Worm (Caenorhabditis elegans) whole organism, L4 larva: ENCODE data around the gene ech-9.
A peak's percentile ranks its signal among the peaks of the same experiment; 100 is the strongest.

Experiments used
- F10B5.3 ChIP-seq: sonication (generic microtip); optimal IDR thresholded peaks from 2 replicates; lab custom pipeline; 2016; ENCODE audit warnings: mild to moderate bottlenecking, missing genetic modification characterization, missing compliant biosample characterization
- F26F4.8 ChIP-seq: fragments of 200-800 bp; sonication (Bioruptor generic); conservative IDR thresholded peaks from 2 replicates; pipeline ENCODE4 v1.3.6; 2022; ENCODE audit warnings: missing genetic modification characterization, missing compliant biosample characterization
- F44E2.7 ChIP-seq: fragments of 200-800 bp; sonication (Bioruptor generic); IDR thresholded peaks from 2 replicates; pipeline ENCODE4 v2.1.2; 2022; ENCODE audit warnings: missing genetic modification characterization, missing compliant biosample characterization
- Y105C5A.15 ChIP-seq: fragments of 200-800 bp; sonication (Bioruptor generic); IDR thresholded peaks from 2 replicates; pipeline ENCODE4 v1.3.6; 2022; ENCODE audit warnings: missing genetic modification characterization, missing compliant biosample characterization
- ZK546.5 ChIP-seq, 2 experiments: sonication (generic microtip); optimal IDR thresholded peaks; 2 replicates each; lab custom pipeline; 2017; ENCODE audit warnings: missing biosample characterization in 2 of 2, missing genetic modification characterization in 2 of 2
- aha-1 ChIP-seq: fragments of 150-350 bp; peaks from one replicate; lab custom pipeline; 2014; ENCODE audit warnings: missing biosample characterization, missing genetic modification characterization
- ama-1 ChIP-seq: fragments of 150-350 bp; optimal IDR thresholded peaks from 2 replicates; lab custom pipeline; 2014; ENCODE audit warnings: inconsistent platforms, mixed read lengths
- ceh-20 ChIP-seq: fragments of 200-800 bp; sonication (Bioruptor generic); IDR thresholded peaks from 2 replicates; pipeline ENCODE4 v1.3.6; 2022; ENCODE audit warnings: missing genetic modification reagents, missing genetic modification characterization, missing compliant biosample characterization
- ceh-62 ChIP-seq: sonication (generic microtip); optimal IDR thresholded peaks from 2 replicates; lab custom pipeline; 2017; ENCODE audit warnings: missing biosample characterization, missing genetic modification characterization
- cey-2 ChIP-seq: sonication (generic microtip); optimal IDR thresholded peaks from 3 replicates; lab custom pipeline; 2017; ENCODE audit warnings: missing genetic modification characterization, mild to moderate bottlenecking, missing compliant biosample characterization, antibody characterized with exemption, borderline replicate concordance; ENCODE audit not compliant: insufficient read depth
- daf-16 ChIP-seq, 3 experiments: sonication (generic microtip); optimal IDR thresholded peaks; 2 replicates each; lab custom pipeline; 2016 to 2017; ENCODE audit warnings: missing genetic modification characterization in 3 of 3, missing genetic modification reagents in 3 of 3, mild to moderate bottlenecking in 2 of 3, missing compliant biosample characterization in 2 of 3, missing biosample characterization in 1 of 3, moderate library complexity in 1 of 3
- daf-19 ChIP-seq: fragments of 200-800 bp; sonication (Bioruptor generic); conservative IDR thresholded peaks from 2 replicates; pipeline ENCODE4 v1.3.6; 2022; ENCODE audit warnings: missing genetic modification characterization, missing compliant biosample characterization
- dmd-6 ChIP-seq: fragments of 200-800 bp; sonication (Bioruptor generic); IDR thresholded peaks from 2 replicates; pipeline ENCODE4 v1.3.6; 2022; ENCODE audit warnings: missing genetic modification reagents, missing genetic modification characterization, missing compliant biosample characterization
- dmd-8 ChIP-seq: fragments of 200-800 bp; sonication (Bioruptor generic); IDR thresholded peaks from 2 replicates; pipeline ENCODE4 v1.3.6; 2022; ENCODE audit warnings: missing genetic modification characterization, missing compliant biosample characterization
- dpl-1 ChIP-seq: fragments of 150-350 bp; optimal IDR thresholded peaks from 2 replicates; lab custom pipeline; 2014; ENCODE audit warnings: missing biosample characterization, missing genetic modification reagents, missing genetic modification characterization
- egl-27 ChIP-seq: sonication (generic microtip); optimal IDR thresholded peaks from 3 replicates; lab custom pipeline; 2017; ENCODE audit warnings: missing biosample characterization, missing genetic modification reagents, missing genetic modification characterization
- fkh-10 ChIP-seq: fragments of 150-350 bp; optimal IDR thresholded peaks from 2 replicates; lab custom pipeline; 2014; ENCODE audit warnings: missing biosample characterization, missing genetic modification reagents, missing genetic modification characterization
- hif-1 ChIP-seq, 2 experiments: sonication (generic microtip); optimal IDR thresholded peaks; 2 replicates each; lab custom pipeline; 2016 to 2017; ENCODE audit warnings: missing compliant biosample characterization in 2 of 2, missing genetic modification characterization in 2 of 2, missing genetic modification reagents in 2 of 2, missing genotype in 2 of 2, mild to moderate bottlenecking in 1 of 2
- hlh-30 ChIP-seq: sonication (generic microtip); optimal IDR thresholded peaks from 2 replicates; lab custom pipeline; 2017; ENCODE audit warnings: antibody characterized with exemption, mild to moderate bottlenecking, missing genetic modification characterization, missing compliant biosample characterization; ENCODE audit not compliant: insufficient read depth
- hmg-1.1 ChIP-seq: fragments of 200-800 bp; sonication (Bioruptor generic); IDR thresholded peaks from 2 replicates; pipeline ENCODE4 v1.3.6; 2022; ENCODE audit warnings: missing genetic modification reagents, missing genetic modification characterization, missing compliant biosample characterization
- lin-13 ChIP-seq: fragments of 150-350 bp; optimal IDR thresholded peaks from 2 replicates; lab custom pipeline; 2014; ENCODE audit warnings: missing biosample characterization, missing genetic modification reagents, missing genetic modification characterization
- lin-38 ChIP-seq: fragments of 200-800 bp; sonication (Bioruptor generic); IDR thresholded peaks from 2 replicates; pipeline ENCODE4 v1.3.6; 2022; ENCODE audit warnings: missing genetic modification reagents, missing genetic modification characterization, missing compliant biosample characterization
- madf-9 ChIP-seq: fragments of 200-800 bp; sonication (Bioruptor generic); conservative IDR thresholded peaks from 2 replicates; pipeline ENCODE4 v1.3.6; 2022; ENCODE audit warnings: missing genetic modification reagents, missing genetic modification characterization, missing compliant biosample characterization
- mep-1 ChIP-seq: fragments of 150-350 bp; sonication (generic microtip); optimal IDR thresholded peaks from 3 replicates; lab custom pipeline; 2014; ENCODE audit warnings: missing biosample characterization, missing genetic modification characterization
- mes-2 ChIP-seq: sonication (generic microtip); optimal IDR thresholded peaks from 2 replicates; lab custom pipeline; 2016; ENCODE audit warnings: missing genotype, mild to moderate bottlenecking, missing genetic modification characterization, missing compliant biosample characterization; ENCODE audit not compliant: poor library complexity, severe bottlenecking
- nhr-102 ChIP-seq: sonication (generic microtip); optimal IDR thresholded peaks from 2 replicates; lab custom pipeline; 2016; ENCODE audit warnings: mild to moderate bottlenecking, missing genetic modification characterization, moderate library complexity, missing compliant biosample characterization
- nhr-11 ChIP-seq: fragments of 150-350 bp; optimal IDR thresholded peaks from 2 replicates; lab custom pipeline; 2014; ENCODE audit warnings: missing biosample characterization, missing genetic modification characterization
- nhr-237 ChIP-seq: sonication (generic microtip); optimal IDR thresholded peaks from 2 replicates; lab custom pipeline; 2017; ENCODE audit warnings: missing biosample characterization, missing genetic modification characterization
- nhr-25 ChIP-seq: sonication (generic microtip); optimal IDR thresholded peaks from 2 replicates; lab custom pipeline; 2017; ENCODE audit warnings: missing genetic modification characterization, mild to moderate bottlenecking, missing compliant biosample characterization, antibody characterized with exemption, moderate library complexity, borderline replicate concordance; ENCODE audit not compliant: insufficient read depth
- nhr-28 ChIP-seq: fragments of 150-350 bp; optimal IDR thresholded peaks from 2 replicates; lab custom pipeline; 2014; ENCODE audit warnings: missing biosample characterization, missing genetic modification characterization
- nhr-41 ChIP-seq: fragments of 200-800 bp; sonication (Bioruptor generic); IDR thresholded peaks from 2 replicates; pipeline ENCODE4 v1.3.6; 2022; ENCODE audit warnings: missing genetic modification reagents, missing genetic modification characterization, missing compliant biosample characterization
- nhr-6 ChIP-seq: fragments of 150-350 bp; optimal IDR thresholded peaks from 2 replicates; lab custom pipeline; 2014; ENCODE audit warnings: missing biosample characterization, missing genetic modification characterization
- nhr-76 ChIP-seq: fragments of 150-350 bp; optimal IDR thresholded peaks from 2 replicates; lab custom pipeline; 2014; ENCODE audit warnings: missing biosample characterization, missing genetic modification characterization
- nhr-77 ChIP-seq: fragments of 150-350 bp; optimal IDR thresholded peaks from 2 replicates; lab custom pipeline; 2014; ENCODE audit warnings: missing biosample characterization, missing genetic modification characterization
- php-3 ChIP-seq: fragments of 200-800 bp; sonication (Bioruptor generic); IDR thresholded peaks from 2 replicates; pipeline ENCODE4 v1.3.6; 2022; ENCODE audit warnings: missing genetic modification reagents, missing genetic modification characterization, missing compliant biosample characterization
- snpc-4 ChIP-seq: fragments of 150-350 bp; optimal IDR thresholded peaks from 2 replicates; lab custom pipeline; 2014; ENCODE audit warnings: missing biosample characterization, missing genetic modification characterization
- tra-1 ChIP-seq: fragments of 200-800 bp; sonication (Bioruptor generic); IDR thresholded peaks from 2 replicates; pipeline ENCODE4 v1.3.6; 2022; ENCODE audit warnings: missing genetic modification reagents, missing genetic modification characterization, missing compliant biosample characterization
- unc-130 ChIP-seq: sonication (generic microtip); optimal IDR thresholded peaks from 2 replicates; lab custom pipeline; 2016; ENCODE audit warnings: missing genetic modification reagents, missing genetic modification characterization, missing compliant biosample characterization
- vab-7 ChIP-seq: fragments of 200-800 bp; sonication (Bioruptor generic); IDR thresholded peaks from 2 replicates; pipeline ENCODE4 v1.3.6; 2022; ENCODE audit warnings: missing genetic modification reagents, missing genetic modification characterization, missing compliant biosample characterization
- zag-1 ChIP-seq: fragments of 150-350 bp; optimal IDR thresholded peaks from 2 replicates; lab custom pipeline; 2014; ENCODE audit warnings: missing biosample characterization, missing genetic modification characterization
- zfp-2 ChIP-seq: sonication (generic microtip); optimal IDR thresholded peaks from 2 replicates; lab custom pipeline; 2016; ENCODE audit warnings: mild to moderate bottlenecking, missing genetic modification characterization, missing compliant biosample characterization
- zfp-3 ChIP-seq: fragments of 200-800 bp; sonication (Bioruptor generic); conservative IDR thresholded peaks from 2 replicates; pipeline ENCODE4 v1.3.6; 2022; ENCODE audit warnings: missing genetic modification reagents, missing genetic modification characterization, missing compliant biosample characterization
- zip-11 ChIP-seq: fragments of 200-800 bp; sonication (Bioruptor generic); IDR thresholded peaks from 2 replicates; pipeline ENCODE4 v1.3.6; 2022; ENCODE audit warnings: missing genetic modification characterization, missing compliant biosample characterization
- zip-2 ChIP-seq: fragments of 150-350 bp; optimal IDR thresholded peaks from 2 replicates; lab custom pipeline; 2014; ENCODE audit warnings: missing biosample characterization, missing genetic modification characterization
- ztf-11 ChIP-seq: fragments of 150-350 bp; optimal IDR thresholded peaks from 2 replicates; lab custom pipeline; 2014; ENCODE audit warnings: missing biosample characterization, missing genetic modification characterization

The ech-9 gene

ce11 chrIV:10243276-10243675 is 8.1 kb upstream of the ech-9 start, which contains the start of gene tkt-1 (continued):
- no peak for TF ChIP-seq nhr-237 (tag; lab: Kevin White, UChicago)
- TF ChIP-seq nhr-11 (tag; lab: Kevin White, UChicago), result no peak
- no peak for TF ChIP-seq zfp-3
- TF ChIP-seq nhr-6, result no peak
- no peak for TF ChIP-seq zag-1
- TF ChIP-seq ama-1 (lab: Kevin White, UChicago), result no peak
- no peak for TF ChIP-seq aha-1 (tag; lab: Kevin White, UChicago)
- no peak for TF ChIP-seq ztf-11 (tag; lab: Kevin White, UChicago)
- peak; percentile 72 for TF ChIP-seq dmd-6 (GFP tag; lab: Robert Waterston, UW)
- TF ChIP-seq F10B5.3 (tag; lab: Kevin White, UChicago), result no peak
- TF ChIP-seq daf-19 (GFP tag; lab: Robert Waterston, UW), result no peak
- TF ChIP-seq zip-2, result no peak
- no peak for TF ChIP-seq zip-11 (GFP tag; lab: Robert Waterston, UW)
- TF ChIP-seq nhr-25 (tag; lab: Kevin White, UChicago), result no peak
- TF ChIP-seq mep-1 (tag; lab: Kevin White, UChicago), result peak; percentile 2
- TF ChIP-seq nhr-102 (tag; lab: Kevin White, UChicago), result no peak
- TF ChIP-seq lin-13 (GFP tag; lab: Kevin White, UChicago), result peak; percentile 10
- no peak for TF ChIP-seq fkh-10 (GFP tag; lab: Kevin White, UChicago)
- TF ChIP-seq hif-1 (tag; optimal IDR thresholded peaks at IDR 0.05; lab: Kevin White, UChicago), result no peak
- 0 out of 2 replicates have a peak, but pooled peaks have one; percentile 18 for TF ChIP-seq tra-1 (GFP tag; lab: Robert Waterston, UW)
- TF ChIP-seq, all 104 proteins: peak for 18

DNA sequence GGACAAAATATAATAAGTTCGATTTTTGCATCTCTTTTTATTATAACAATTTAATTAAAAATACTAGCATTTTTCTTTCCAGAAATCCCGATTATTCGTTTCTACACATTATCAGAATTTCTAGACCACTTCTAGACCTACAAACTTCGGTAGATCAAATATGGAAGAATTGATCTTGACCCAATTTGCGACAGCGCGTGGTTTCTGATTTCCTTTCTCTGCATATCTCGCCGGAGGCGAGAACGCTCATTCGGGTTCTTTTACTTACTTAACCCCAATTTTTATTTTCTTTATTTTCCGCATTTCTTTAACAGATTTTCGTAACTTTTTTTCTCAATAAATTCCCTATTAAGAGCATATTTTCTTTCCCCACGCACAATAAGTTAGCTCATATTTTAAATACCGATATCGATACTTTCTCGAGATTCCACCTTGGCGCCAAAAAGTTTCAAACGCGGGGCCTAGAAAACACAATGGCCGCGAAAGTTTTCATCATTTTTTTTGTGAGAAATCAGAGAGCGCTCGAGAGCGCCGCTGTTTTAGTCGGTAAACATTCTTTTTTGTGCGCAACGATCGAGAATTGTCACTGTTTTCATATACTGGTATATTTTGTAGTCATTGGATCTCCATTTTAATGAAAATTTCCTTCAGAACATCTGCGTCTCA is 7.5 kb upstream of the ech-9 start:
- TF ChIP-seq mes-2 (tag; lab: Kevin White, UChicago) (peak; percentile 83), nhr-28 (tag; lab: Kevin White, UChicago) (peak; percentile 53), aha-1 (tag; lab: Kevin White, UChicago) (no peak), hlh-30 (tag; lab: Kevin White, UChicago) (no peak), nhr-6 (peak; percentile 6), madf-9 (GFP tag; lab: Robert Waterston, UW) (0 out of 2 replicates have a peak, but pooled peaks have one; percentile 21), unc-130 (GFP tag; lab: Kevin White, UChicago) (peak; percentile 32), dpl-1 (peak; percentile 71), lin-13 (GFP tag; lab: Kevin White, UChicago) (no peak), hmg-1.1 (0 out of 2 replicates have a peak, but pooled peaks have one; percentile 5)

- TF ChIP-seq ceh-20, result no peak
- TF ChIP-seq cey-2 (tag; lab: Kevin White, UChicago), result no peak
- TF ChIP-seq lin-38, result no peak
These were observed 6.5 kb upstream of the ech-9 start, which contains the start of gene lipl-7 for ce11 chrIV:10241659-10242058. TSS of gene lipl-7 (minus strand) at chrIV:10241823.

DNA sequence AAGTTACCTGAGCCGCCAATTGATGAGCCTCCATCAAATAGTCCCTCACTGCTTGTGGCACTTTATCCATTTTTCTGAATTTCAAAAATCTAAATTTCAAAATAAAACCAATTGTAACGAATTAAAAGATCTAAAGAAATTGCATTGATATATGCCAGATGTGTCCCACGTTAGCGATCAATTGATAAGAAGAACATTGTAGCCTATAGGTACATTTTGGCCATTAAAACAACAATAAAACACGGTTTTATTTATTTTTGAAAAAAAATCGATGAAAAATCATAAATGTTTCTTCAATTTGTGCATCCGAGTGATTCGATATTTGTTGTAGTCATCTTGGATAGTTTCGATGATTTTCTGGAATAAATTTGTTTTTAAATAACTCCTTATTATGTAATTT is 3.9 kb upstream of the ech-9 start, which contains the start of gene ech-8:
Gene ech-8 (minus strand): TSS at position 132 of the 400 bp plus-strand sequence.
- TF ChIP-seq nhr-41 (GFP tag; lab: Robert Waterston, UW) (no peak), egl-27 (no peak), dmd-8 (GFP tag; lab: Robert Waterston, UW) (no peak), ztf-11 (tag; lab: Kevin White, UChicago) (no peak), vab-7 (GFP tag; lab: Robert Waterston, UW) (no peak), zfp-2 (tag; lab: Kevin White, UChicago) (no peak), F26F4.8 (GFP tag; lab: Robert Waterston, UW) (no peak), daf-16 (GFP tag; optimal IDR thresholded peaks at IDR 0.05; lab: Kevin White, UChicago) (no peak), daf-16 (tag; optimal IDR thresholded peaks at IDR 0.05; lab: Kevin White, UChicago) (peak; percentile 79), mes-2 (tag; lab: Kevin White, UChicago) (no peak), nhr-28 (tag; lab: Kevin White, UChicago) (peak; percentile 84), ama-1 (lab: Kevin White, UChicago) (no peak), snpc-4 (no peak), nhr-76 (tag; lab: Kevin White, UChicago) (no peak), F44E2.7 (no peak), nhr-6 (no peak), ZK546.5 (tag; optimal IDR thresholded peaks at IDR 0.05; lab: Kevin White, UChicago) (no peak), Y105C5A.15 (no peak), ceh-62 (no peak), nhr-77 (tag; lab: Kevin White, UChicago) (peak; percentile 32), php-3 (GFP tag; lab: Robert Waterston, UW) (peak; percentile 88), nhr-102 (tag; lab: Kevin White, UChicago) (no peak)
